Worm (Caenorhabditis elegans) whole organism, late embryonic: Measurements from ENCODE around the gene hpo-9.

ENCODE experiments used
- F13H6.1 ChIP-seq: sonication (generic microtip); optimal IDR thresholded peaks from 2 replicates; lab custom pipeline; 2016; ENCODE audit warnings: missing genetic modification characterization, missing compliant biosample characterization
- ama-1 ChIP-seq: fragments of 150-350 bp; optimal IDR thresholded peaks from 2 replicates; lab custom pipeline; 2014
- ceh-22 ChIP-seq: sonication (generic microtip); optimal IDR thresholded peaks from 2 replicates; lab custom pipeline; 2017; ENCODE audit warnings: missing biosample characterization, missing genetic modification characterization
- ets-4 ChIP-seq: sonication (generic microtip); optimal IDR thresholded peaks from 2 replicates; lab custom pipeline; 2016; ENCODE audit warnings: missing genetic modification characterization, missing compliant biosample characterization
- nfya-1 ChIP-seq: sonication (generic microtip); optimal IDR thresholded peaks from 2 replicates; lab custom pipeline; 2017; ENCODE audit warnings: missing genetic modification characterization, mild to moderate bottlenecking, missing compliant biosample characterization, antibody characterized with exemption, moderate library complexity
- nhr-11 ChIP-seq: fragments of 150-350 bp; optimal IDR thresholded peaks from 2 replicates; lab custom pipeline; 2014; ENCODE audit warnings: missing biosample characterization, missing genetic modification characterization
- sox-4 ChIP-seq: sonication (generic microtip); optimal IDR thresholded peaks from 2 replicates; lab custom pipeline; 2017; ENCODE audit warnings: mild to moderate bottlenecking, missing genetic modification characterization, inconsistent platforms, missing compliant biosample characterization
- tbx-7 ChIP-seq: sonication (generic microtip); optimal IDR thresholded peaks from 2 replicates; lab custom pipeline; 2016; ENCODE audit warnings: missing genotype, missing genetic modification characterization, missing compliant biosample characterization

- TF ChIP-seq nhr-11 (tag; lab: Kevin White, UChicago) (no peak), ceh-22 (no peak), F13H6.1 (no peak), nfya-1 (tag; lab: Kevin White, UChicago) (no peak), ets-4 (tag; lab: Kevin White, UChicago) (no peak), sox-4 (tag; lab: Kevin White, UChicago) (no peak), tbx-7 (tag; lab: Kevin White, UChicago) (no peak), ama-1 (lab: Kevin White, UChicago) (no peak)
These were observed 22.1 kb downstream of the hpo-9 start, which contains the start of gene soap-1 for ce11 chrV:7214802-7215201.
